Fruit fly (Drosophila melanogaster): ENCODE data around the gene Taf1.
A peak's percentile ranks its signal among the peaks of the same experiment; 100 is the strongest.

Taf1 gene

dm6 chr3R:6665117-6665654, 18.5 kb downstream of the Taf1 start (continued):
- TF ChIP-seq Hand (GFP tag; optimal IDR thresholded peaks at IDR 0.05), result no peak
- no peak for TF ChIP-seq CG16815 (GFP tag; optimal IDR thresholded peaks at IDR 0.05)
- no peak for TF ChIP-seq nom (GFP tag; optimal IDR thresholded peaks at IDR 0.05)
- peak; percentile 32 for TF ChIP-seq ewg (GFP tag; optimal IDR thresholded peaks at IDR 0.05)
- peak; percentile 80 for TF ChIP-seq CG3407 (GFP tag; optimal IDR thresholded peaks at IDR 0.05)
- peak; percentile 13 for TF ChIP-seq CG30431 (GFP tag; optimal IDR thresholded peaks at IDR 0.05)
- TF ChIP-seq Nf-YA (GFP tag; IDR thresholded peaks at IDR 0.05), result peak; percentile 55
- peak; percentile 12 for TF ChIP-seq CG17359 (tag; optimal IDR thresholded peaks at IDR 0.05)
- TF ChIP-seq CG3995 (GFP tag; optimal IDR thresholded peaks at IDR 0.05), result no peak
- TF ChIP-seq CG17186 (GFP tag; optimal IDR thresholded peaks at IDR 0.05), result peak; percentile 45
- no peak for TF ChIP-seq CG9215 (GFP tag; IDR thresholded peaks at IDR 0.05)
- 0 out of 2 replicates have a peak, but pooled peaks have one; percentile 28 for TF ChIP-seq sisA (GFP tag; IDR thresholded peaks at IDR 0.05)
- TF ChIP-seq toy (GFP tag; IDR thresholded peaks at IDR 0.05), result no peak
- TF ChIP-seq Rx (GFP tag; IDR thresholded peaks at IDR 0.05), result no peak
- 0 out of 2 replicates have a peak, but pooled peaks have one; percentile 6 for TF ChIP-seq cas (GFP tag; IDR thresholded peaks at IDR 0.05)
- no peak for TF ChIP-seq CG12071 (GFP tag; optimal IDR thresholded peaks at IDR 0.05)
- peak; percentile 39 for TF ChIP-seq Vsx1 (GFP tag; optimal IDR thresholded peaks at IDR 0.05)
- TF ChIP-seq B-H2 (GFP tag; optimal IDR thresholded peaks at IDR 0.05), result no peak
- TF ChIP-seq CG9727 (GFP tag; optimal IDR thresholded peaks at IDR 0.05), result peak; percentile 62
- peak; percentile 79 for TF ChIP-seq CG33557 (GFP tag; optimal IDR thresholded peaks at IDR 0.05)
- TF ChIP-seq CG9797 (GFP tag; optimal IDR thresholded peaks at IDR 0.05), result no peak
- peak; percentile 11 for TF ChIP-seq CTCF (GFP tag; optimal IDR thresholded peaks at IDR 0.05)
- TF ChIP-seq prd (optimal IDR thresholded peaks at IDR 0.05), result no peak
- peak; percentile 33; the same call in 1 of the 3 replicates for TF ChIP-seq prd (GFP tag; IDR thresholded peaks at IDR 0.05)
- no peak for TF ChIP-seq Hr51 (GFP tag; optimal IDR thresholded peaks at IDR 0.05)
- peak; percentile 31 for TF ChIP-seq CG14710 (tag; optimal IDR thresholded peaks at IDR 0.05)
- TF ChIP-seq CG4707 (GFP tag; optimal IDR thresholded peaks at IDR 0.05), result peak; percentile 39
- TF ChIP-seq CG17328 (GFP tag; IDR thresholded peaks at IDR 0.05), result peak; percentile 53
- TF ChIP-seq lola (GFP tag; optimal IDR thresholded peaks at IDR 0.05), result no peak
- peak; percentile 57 for TF ChIP-seq org-1 (GFP tag; optimal IDR thresholded peaks at IDR 0.05)
- no peak for TF ChIP-seq gro (GFP tag; optimal IDR thresholded peaks at IDR 0.05)
- no peak for TF ChIP-seq repo (GFP tag; optimal IDR thresholded peaks at IDR 0.05)
- TF ChIP-seq Xrp1 (GFP tag; IDR thresholded peaks at IDR 0.05), result peak; percentile 71
- peak; percentile 69 for TF ChIP-seq ara (GFP tag; IDR thresholded peaks at IDR 0.05)
- peak; percentile 15 for TF ChIP-seq CG15011 (GFP tag; optimal IDR thresholded peaks at IDR 0.05)
- TF ChIP-seq CG2875 (GFP tag; optimal IDR thresholded peaks at IDR 0.05), result peak; percentile 81
- TF ChIP-seq CG1024 (GFP tag; IDR thresholded peaks at IDR 0.05), result no peak
- TF ChIP-seq otp (GFP tag; IDR thresholded peaks at IDR 0.05), result peak; percentile 76; the same call in 2 of the 3 replicates
- no peak for TF ChIP-seq Dad (GFP tag; optimal IDR thresholded peaks at IDR 0.05)
- no peak for TF ChIP-seq Hr39 (optimal IDR thresholded peaks at IDR 0.05)
- TF ChIP-seq CG6791 (GFP tag; IDR thresholded peaks at IDR 0.05; ENCODE audit: partially characterized antibody), result no peak
- TF ChIP-seq CG10431 (GFP tag; optimal IDR thresholded peaks at IDR 0.05), result peak; percentile 26
- TF ChIP-seq CG7839 (tag; optimal IDR thresholded peaks at IDR 0.05), result no peak
- no peak for TF ChIP-seq CG34422 (GFP tag; IDR thresholded peaks at IDR 0.05)
- TF ChIP-seq CG17361 (GFP tag; IDR thresholded peaks at IDR 0.05), result 0 out of 3 replicates have a peak, but pooled peaks have one; percentile 10
- peak; percentile 59 for TF ChIP-seq ac (GFP tag; optimal IDR thresholded peaks at IDR 0.05)
- no peak for TF ChIP-seq HHEX (GFP tag; optimal IDR thresholded peaks at IDR 0.05)
- TF ChIP-seq CG12744 (GFP tag; optimal IDR thresholded peaks at IDR 0.05), result no peak
- no peak for TF ChIP-seq CG32772 (GFP tag; IDR thresholded peaks at IDR 0.05)
- peak; percentile 6 for TF ChIP-seq CG4328 (GFP tag; optimal IDR thresholded peaks at IDR 0.05)
- TF ChIP-seq seq (GFP tag; IDR thresholded peaks at IDR 0.05), result 0 out of 2 replicates have a peak, but pooled peaks have one; percentile 20

Data from whole organism, embryonic.